In genomic region chr2L:15066141-15066540, dm6 we compare ENCODE assay signal across 2 fruit fly cellular contexts.
A peak's percentile ranks its signal among the peaks of the same experiment; 100 is the strongest.
TF ChIP-seq lines count a peak whose summit lies in the region.

No protein-coding gene starts in this region.

- TF ChIP-seq CTCF in whole organism, embryonic (GFP tag; optimal IDR thresholded peaks at IDR 0.05; lab: Kevin White, UChicago) = no peak

TF ChIP-seq in whole organism, embryonic, 481 proteins besides CTCF, POLR2A, EP300 and RAD21 (continues in another document):
- TF ChIP-seq CG18476 (GFP tag; optimal IDR thresholded peaks at IDR 0.05; lab: Kevin White, UChicago) (no peak), Dfd (GFP tag; optimal IDR thresholded peaks at IDR 0.05; lab: Kevin White, UChicago) (no peak), shn (GFP tag; optimal IDR thresholded peaks at IDR 0.05; lab: Kevin White, UChicago) (no peak), HLH3B (GFP tag; IDR thresholded peaks at IDR 0.05; lab: Robert Waterston, UW) (no peak), unpg (GFP tag; optimal IDR thresholded peaks at IDR 0.05; lab: Kevin White, UChicago) (peak; percentile 14), Blimp-1 (GFP tag; optimal IDR thresholded peaks at IDR 0.05; lab: Kevin White, UChicago) (no peak), CG11695 (GFP tag; IDR thresholded peaks at IDR 0.05; lab: Robert Waterston, UW) (no peak), CG6854 (GFP tag; optimal IDR thresholded peaks at IDR 0.05; lab: Kevin White, UChicago) (no peak), Sox102F (GFP tag; optimal IDR thresholded peaks at IDR 0.05; lab: Kevin White, UChicago) (peak; percentile 38), CG17328 (GFP tag; IDR thresholded peaks at IDR 0.05; lab: Robert Waterston, UW) (no peak), CG14710 (tag; optimal IDR thresholded peaks at IDR 0.05; lab: Kevin White, UChicago) (no peak), Antp (GFP tag; optimal IDR thresholded peaks at IDR 0.05; lab: Kevin White, UChicago) (no peak), CG12659 (GFP tag; optimal IDR thresholded peaks at IDR 0.05; lab: Kevin White, UChicago) (peak; percentile 7), CG7556 (GFP tag; optimal IDR thresholded peaks at IDR 0.05; lab: Kevin White, UChicago) (peak; percentile 24), Trl (optimal IDR thresholded peaks at IDR 0.05; lab: Kevin White, UChicago) (no peak), Trl (GFP tag; optimal IDR thresholded peaks at IDR 0.05; lab: Kevin White, UChicago) (no peak), run (tag; optimal IDR thresholded peaks at IDR 0.05; lab: Kevin White, UChicago) (no peak), CG34224 (GFP tag; IDR thresholded peaks at IDR 0.05; lab: Robert Waterston, UW; ENCODE audit: partially characterized antibody) (no peak), Hr78 (GFP tag; optimal IDR thresholded peaks at IDR 0.05; lab: Kevin White, UChicago) (no peak), sens (GFP tag; lab: Kevin White, UChicago) (peak; percentile 43), odd (GFP tag; optimal IDR thresholded peaks at IDR 0.05; lab: Kevin White, UChicago) (no peak), phol (tag; optimal IDR thresholded peaks at IDR 0.05; lab: Kevin White, UChicago) (no peak), Oli (tag; optimal IDR thresholded peaks at IDR 0.05; lab: Kevin White, UChicago) (peak; percentile 23), hkb (optimal IDR thresholded peaks at IDR 0.05; lab: Kevin White, UChicago) (no peak), hkb (GFP tag; IDR thresholded peaks at IDR 0.05; lab: Robert Waterston, UW) (no peak), CG16815 (GFP tag; optimal IDR thresholded peaks at IDR 0.05; lab: Kevin White, UChicago) (no peak), lola (GFP tag; optimal IDR thresholded peaks at IDR 0.05; lab: Kevin White, UChicago) (peak in 1 of 3 experiments; percentile 14), CG9932 (GFP tag; IDR thresholded peaks at IDR 0.05; lab: Robert Waterston, UW) (peak; percentile 15; the same call in 1 of the 2 replicates), usp (GFP tag; optimal IDR thresholded peaks at IDR 0.05; lab: Kevin White, UChicago) (no peak), CG11504 (tag; optimal IDR thresholded peaks at IDR 0.05; lab: Kevin White, UChicago) (peak; percentile 53), MTF-1 (GFP tag; optimal IDR thresholded peaks at IDR 0.05; lab: Kevin White, UChicago; ENCODE audit: borderline replicate concordance) (no peak), vfl (GFP tag; optimal IDR thresholded peaks at IDR 0.05; lab: Kevin White, UChicago) (peak; percentile 18), CG7963 (GFP tag; IDR thresholded peaks at IDR 0.05; lab: Robert Waterston, UW; ENCODE audit: partially characterized antibody) (no peak), CG14014 (GFP tag; IDR thresholded peaks at IDR 0.05; lab: Robert Waterston, UW) (no peak), CG18599 (GFP tag; optimal IDR thresholded peaks at IDR 0.05; lab: Kevin White, UChicago) (no peak), CG9437 (GFP tag; optimal IDR thresholded peaks at IDR 0.05; lab: Kevin White, UChicago) (peak; percentile 13), CG6175 (GFP tag; IDR thresholded peaks at IDR 0.05; lab: Robert Waterston, UW) (no peak), CG15011 (GFP tag; optimal IDR thresholded peaks at IDR 0.05; lab: Kevin White, UChicago) (no peak), CG17385 (GFP tag; optimal IDR thresholded peaks at IDR 0.05; lab: Kevin White, UChicago) (peak; percentile 9), corto (GFP tag; optimal IDR thresholded peaks at IDR 0.05; lab: Kevin White, UChicago) (no peak), mam (GFP tag; optimal IDR thresholded peaks at IDR 0.05; lab: Kevin White, UChicago) (no peak), ken (GFP tag; IDR thresholded peaks at IDR 0.05; lab: Robert Waterston, UW) (no peak), tna (GFP tag; IDR thresholded peaks at IDR 0.05; lab: Robert Waterston, UW; ENCODE audit: partially characterized antibody) (no peak), kni (GFP tag; optimal IDR thresholded peaks at IDR 0.05; lab: Kevin White, UChicago) (no peak), CG12391 (tag; optimal IDR thresholded peaks at IDR 0.05; lab: Kevin White, UChicago) (peak; percentile 19), Bdp1 (GFP tag; optimal IDR thresholded peaks at IDR 0.05; lab: Kevin White, UChicago) (no peak), pfk (GFP tag; optimal IDR thresholded peaks at IDR 0.05; lab: Kevin White, UChicago) (no peak)

TF ChIP-seq in whole organism, prepupa, 60 proteins besides CTCF, POLR2A, EP300 and RAD21:
- TF ChIP-seq CG11762 (GFP tag; optimal IDR thresholded peaks at IDR 0.05; lab: Kevin White, UChicago; ENCODE audit: insufficient read depth) (no peak), Eip78C (GFP tag; lab: Kevin White, UChicago) (peak; percentile 24)

Comparison
In these comparisons a context has a peak if more than half of its experiments do, and no peak if none do; other contexts are left out.
1. Of the 7 proteins assayed by ChIP-seq in both whole organism, embryonic and whole organism, prepupa: peak only in whole organism, embryonic: Sox102F; only in whole organism, prepupa: none; in both: none; in neither: 6.